Fruit fly (Drosophila melanogaster) whole organism, embryonic: ENCODE measurements around the gene NPF.

Experiments used
- Abd-B ChIP-seq: fragments of 200-800 bp; sonication (Bioruptor generic); optimal IDR thresholded peaks from 2 replicates; lab custom pipeline; 2018; ENCODE audit warnings: missing biosample characterization, mild to moderate bottlenecking, missing genetic modification characterization, moderate library complexity
- Atf-2 ChIP-seq: fragments of 200-800 bp; sonication (Bioruptor generic); optimal IDR thresholded peaks from 2 replicates; lab custom pipeline; 2016; ENCODE audit warnings: missing biosample characterization, missing genetic modification characterization
- Atf6 ChIP-seq: fragments of 200-800 bp; sonication (Bioruptor generic); IDR thresholded peaks from 2 replicates; pipeline ENCODE4 v1.3.6; 2022; ENCODE audit warnings: missing biosample characterization, missing genetic modification characterization
- Bteb2 ChIP-seq: fragments of 200-800 bp; sonication (Bioruptor generic); optimal IDR thresholded peaks from 2 replicates; lab custom pipeline; 2016; ENCODE audit warnings: missing biosample characterization, missing genetic modification characterization
- CG12219 ChIP-seq: fragments of 200-800 bp; sonication (Bioruptor generic); optimal IDR thresholded peaks from 3 replicates; lab custom pipeline; 2018; ENCODE audit warnings: missing biosample characterization, mild to moderate bottlenecking, missing genetic modification characterization
- CG12769 ChIP-seq: fragments of 200-800 bp; sonication (Bioruptor generic); optimal IDR thresholded peaks from 2 replicates; lab custom pipeline; 2019; ENCODE audit warnings: missing biosample characterization, mild to moderate bottlenecking, missing genetic modification characterization, moderate library complexity
- CG15011 ChIP-seq: fragments of 200-800 bp; sonication (Bioruptor generic); optimal IDR thresholded peaks from 3 replicates; lab custom pipeline; 2018; ENCODE audit warnings: missing biosample characterization, mild to moderate bottlenecking, missing genetic modification characterization
- CG16779 ChIP-seq: fragments of 200-800 bp; sonication (Bioruptor generic); IDR thresholded peaks from 2 replicates; pipeline ENCODE4 v1.3.6; 2022; ENCODE audit warnings: missing biosample characterization, missing genetic modification characterization
- CG17912 ChIP-seq: fragments of 200-800 bp; sonication (Bioruptor generic); optimal IDR thresholded peaks from 2 replicates; lab custom pipeline; 2018; ENCODE audit warnings: missing biosample characterization, mild to moderate bottlenecking, missing genetic modification characterization
- CG1792 ChIP-seq: fragments of 200-800 bp; sonication (Bioruptor generic); optimal IDR thresholded peaks from 2 replicates; lab custom pipeline; 2016; ENCODE audit warnings: missing biosample characterization, missing genetic modification characterization
- CG3726 ChIP-seq: fragments of 200-800 bp; sonication (Bioruptor generic); IDR thresholded peaks from 3 replicates; pipeline ENCODE4, ENCODE4 v1.3.6; 2022; ENCODE audit warnings: missing biosample characterization, missing genetic modification characterization
- CG4424 ChIP-seq: fragments of 200-800 bp; sonication (Bioruptor generic); optimal IDR thresholded peaks from 3 replicates; lab custom pipeline; 2016; ENCODE audit warnings: missing biosample characterization, missing genetic modification characterization
- CG4617 ChIP-seq: fragments of 200-800 bp; sonication (Bioruptor generic); optimal IDR thresholded peaks from 3 replicates; lab custom pipeline; 2016; ENCODE audit warnings: missing biosample characterization, missing genetic modification characterization, borderline replicate concordance
- CG4707 ChIP-seq: fragments of 200-800 bp; sonication (Bioruptor generic); optimal IDR thresholded peaks from 2 replicates; lab custom pipeline; 2018; ENCODE audit warnings: missing biosample characterization, mild to moderate bottlenecking, missing genetic modification characterization, moderate library complexity
- CG6654 ChIP-seq: fragments of 200-800 bp; sonication (Bioruptor generic); optimal IDR thresholded peaks from 2 replicates; lab custom pipeline; 2017; ENCODE audit warnings: missing biosample characterization, mild to moderate bottlenecking, missing genetic modification characterization
- CG6683 ChIP-seq: fragments of 200-800 bp; sonication (Bioruptor generic); optimal IDR thresholded peaks from 2 replicates; lab custom pipeline; 2017; ENCODE audit warnings: missing biosample characterization, mild to moderate bottlenecking, missing genetic modification characterization, missing genetic modification reagents
- CG8944 ChIP-seq: fragments of 200-800 bp; sonication (Bioruptor generic); optimal IDR thresholded peaks from 3 replicates; lab custom pipeline; 2016; ENCODE audit warnings: missing biosample characterization, missing genetic modification characterization
- Camta ChIP-seq: fragments of 200-800 bp; sonication (Bioruptor generic); optimal IDR thresholded peaks from 2 replicates; lab custom pipeline; 2016; ENCODE audit warnings: missing biosample characterization, missing genetic modification characterization
- Dad ChIP-seq: fragments of 200-800 bp; sonication (Bioruptor generic); optimal IDR thresholded peaks from 3 replicates; lab custom pipeline; 2016; ENCODE audit warnings: missing biosample characterization, missing genetic modification characterization
- Doc2 ChIP-seq: fragments of 200-800 bp; sonication (Bioruptor generic); IDR thresholded peaks from 2 replicates; pipeline ENCODE4 v1.3.6; 2022; ENCODE audit warnings: missing biosample characterization, missing genetic modification characterization
- Drgx ChIP-seq: fragments of 200-800 bp; sonication (Bioruptor generic); IDR thresholded peaks from 2 replicates; pipeline ENCODE4 v1.3.6; 2022; ENCODE audit warnings: missing biosample characterization, missing genetic modification characterization
- Gug ChIP-seq: fragments of 200-800 bp; sonication (Bioruptor generic); IDR thresholded peaks from 4 replicates; pipeline ENCODE4 v1.3.6; 2022; ENCODE audit warnings: missing biosample characterization, missing genetic modification characterization
- MBD-R2 ChIP-seq: fragments of 200-800 bp; sonication (Bioruptor generic); IDR thresholded peaks from 2 replicates; pipeline ENCODE4 v1.3.6; 2022; ENCODE audit warnings: missing biosample characterization, missing genetic modification characterization
- Max ChIP-seq: fragments of 200-800 bp; sonication (Bioruptor generic); optimal IDR thresholded peaks from 2 replicates; lab custom pipeline; 2016; ENCODE audit warnings: missing biosample characterization, mild to moderate bottlenecking, missing genetic modification characterization
- Oli ChIP-seq: fragments of 200-800 bp; sonication (Bioruptor generic); optimal IDR thresholded peaks from 2 replicates; lab custom pipeline; 2018; ENCODE audit warnings: missing biosample characterization, mild to moderate bottlenecking, missing genetic modification characterization, moderate library complexity
- Optix ChIP-seq: fragments of 200-800 bp; sonication (Bioruptor generic); IDR thresholded peaks from 3 replicates; pipeline ENCODE4 v1.3.6; 2022; ENCODE audit warnings: missing biosample characterization, missing genetic modification characterization
- Tbp ChIP-seq: fragments of >200 bp; optimal IDR thresholded peaks from 2 replicates; lab custom pipeline; 2018; ENCODE audit warnings: missing biosample characterization, missing genetic modification characterization
- ase ChIP-seq: fragments of 200-800 bp; sonication (Bioruptor generic); IDR thresholded peaks from 3 replicates; pipeline ENCODE4 v1.3.6; 2022; ENCODE audit warnings: missing biosample characterization, missing genetic modification characterization
- ash1 ChIP-seq: fragments of 200-800 bp; sonication (Bioruptor generic); optimal IDR thresholded peaks from 2 replicates; lab custom pipeline; 2018; ENCODE audit warnings: missing biosample characterization, mild to moderate bottlenecking, missing genetic modification characterization
- dati ChIP-seq: fragments of 200-800 bp; sonication (Bioruptor generic); IDR thresholded peaks from 2 replicates; pipeline ENCODE4 v1.3.6; 2022; ENCODE audit warnings: missing biosample characterization, missing genetic modification characterization
- dmrt99B ChIP-seq: fragments of 200-800 bp; sonication (Bioruptor generic); optimal IDR thresholded peaks from 2 replicates; lab custom pipeline; 2018; ENCODE audit warnings: missing biosample characterization, mild to moderate bottlenecking, missing genetic modification characterization, moderate library complexity
- en ChIP-seq: fragments of 200-800 bp; sonication (Bioruptor generic); optimal IDR thresholded peaks from 2 replicates; lab custom pipeline; 2016; ENCODE audit warnings: missing biosample characterization, missing genetic modification characterization
- gcm2 ChIP-seq: fragments of 200-800 bp; sonication (Bioruptor generic); optimal IDR thresholded peaks from 2 replicates; lab custom pipeline; 2016; ENCODE audit warnings: missing biosample characterization, missing genetic modification characterization
- grau ChIP-seq: fragments of 200-800 bp; optimal IDR thresholded peaks from 3 replicates; lab custom pipeline; 2019; ENCODE audit warnings: missing biosample characterization, mild to moderate bottlenecking, missing genetic modification characterization, moderate library complexity
- ham ChIP-seq: fragments of 200-800 bp; sonication (Bioruptor generic); IDR thresholded peaks from 2 replicates; pipeline ENCODE4 v1.3.6; 2022; ENCODE audit warnings: missing biosample characterization, missing genetic modification characterization
- jigr1 ChIP-seq: fragments of 200-800 bp; sonication (Bioruptor generic); IDR thresholded peaks from 3 replicates; pipeline ENCODE4 v1.3.6; 2022; ENCODE audit warnings: missing biosample characterization, missing genetic modification characterization
- kah ChIP-seq: fragments of 200-800 bp; sonication (Bioruptor generic); optimal IDR thresholded peaks from 2 replicates; lab custom pipeline; 2018; ENCODE audit warnings: missing biosample characterization, mild to moderate bottlenecking, missing genetic modification characterization
- knrl ChIP-seq: fragments of 200-800 bp; sonication (Bioruptor generic); IDR thresholded peaks from 3 replicates; pipeline ENCODE4 v1.3.6; 2022; ENCODE audit warnings: missing biosample characterization, missing genetic modification characterization; ENCODE audit not compliant: partially characterized antibody
- lbe ChIP-seq: fragments of 200-800 bp; sonication (Bioruptor generic); optimal IDR thresholded peaks from 2 replicates; lab custom pipeline; 2016; ENCODE audit warnings: missing biosample characterization, mild to moderate bottlenecking, missing genetic modification characterization
- lilli ChIP-seq: fragments of 200-800 bp; sonication (Bioruptor generic); optimal IDR thresholded peaks from 3 replicates; lab custom pipeline; 2016; ENCODE audit warnings: missing biosample characterization, missing genetic modification characterization
- luna ChIP-seq: fragments of 200-800 bp; sonication (Bioruptor generic); optimal IDR thresholded peaks from 2 replicates; lab custom pipeline; 2016; ENCODE audit warnings: missing biosample characterization, missing genetic modification characterization
- peb ChIP-seq: fragments of 200-800 bp; sonication (Bioruptor generic); IDR thresholded peaks from 2 replicates; pipeline ENCODE4 v1.3.6; 2022; ENCODE audit warnings: missing biosample characterization, missing genetic modification characterization
- pfk ChIP-seq: fragments of 200-800 bp; sonication (Bioruptor generic); optimal IDR thresholded peaks from 2 replicates; lab custom pipeline; 2018; ENCODE audit warnings: missing biosample characterization, mild to moderate bottlenecking, missing genetic modification characterization, moderate library complexity
- pnt ChIP-seq: fragments of 200-800 bp; sonication (Bioruptor generic); optimal IDR thresholded peaks from 3 replicates; lab custom pipeline; 2016; ENCODE audit warnings: missing biosample characterization, missing genetic modification characterization
- schlank ChIP-seq: fragments of 200-800 bp; sonication (Bioruptor generic); optimal IDR thresholded peaks from 2 replicates; lab custom pipeline; 2018; ENCODE audit warnings: missing biosample characterization, mild to moderate bottlenecking, missing genetic modification characterization
- sd ChIP-seq: fragments of 200-800 bp; sonication (Bioruptor generic); optimal IDR thresholded peaks from 3 replicates; lab custom pipeline; 2018; ENCODE audit warnings: missing biosample characterization, mild to moderate bottlenecking, missing genetic modification characterization, moderate library complexity
- toy ChIP-seq: fragments of 200-800 bp; sonication (Bioruptor generic); IDR thresholded peaks from 2 replicates; pipeline ENCODE4 v1.3.6; 2022; ENCODE audit warnings: missing biosample characterization, missing genetic modification characterization
- vfl ChIP-seq: fragments of 200-800 bp; sonication (Bioruptor generic); optimal IDR thresholded peaks from 2 replicates; lab custom pipeline; 2016; ENCODE audit warnings: missing biosample characterization, missing genetic modification characterization
- yki ChIP-seq: fragments of >200 bp; optimal IDR thresholded peaks from 3 replicates; lab custom pipeline; 2018
- zf30C ChIP-seq: fragments of 200-800 bp; sonication (Bioruptor generic); optimal IDR thresholded peaks from 3 replicates; lab custom pipeline; 2018; ENCODE audit warnings: missing biosample characterization, mild to moderate bottlenecking, missing genetic modification characterization

The NPF gene

dm6 chr3R:16655494-16656493 is 46.8 kb downstream of the NPF start, which contains the start of gene modSP (continued):
- TF ChIP-seq Abd-B (GFP tag; lab: Kevin White, UChicago) (peak; percentile 7), dmrt99B (tag; lab: Kevin White, UChicago) (no peak), CG1792 (no peak), vfl (GFP tag; lab: Kevin White, UChicago) (no peak), knrl (GFP tag; lab: Robert Waterston, UW) (peak; percentile 37), luna (GFP tag; lab: Kevin White, UChicago) (no peak), toy (no peak), CG16779 (GFP tag; lab: Robert Waterston, UW) (no peak), pfk (GFP tag; lab: Kevin White, UChicago) (no peak), CG6683 (GFP tag; lab: Kevin White, UChicago) (no peak), CG4424 (GFP tag; lab: Kevin White, UChicago) (no peak), Drgx (no peak; the same call in 1 of the 2 replicates), Optix (GFP tag; lab: Robert Waterston, UW) (peak; percentile 28; the same call in 1 of the 3 replicates), yki (lab: Kevin White, UChicago) (no peak), en (GFP tag; lab: Kevin White, UChicago) (no peak), dati (GFP tag; lab: Robert Waterston, UW) (0 out of 2 replicates have a peak, but pooled peaks have one; percentile 12), Tbp (GFP tag; lab: Kevin White, UChicago) (no peak), lbe (GFP tag; lab: Kevin White, UChicago) (no peak), pnt (GFP tag; lab: Kevin White, UChicago) (no peak), Atf6 (peak; percentile 15), CG12219 (GFP tag; lab: Kevin White, UChicago) (no peak), lilli (GFP tag; lab: Kevin White, UChicago) (peak; percentile 47), CG6654 (GFP tag; lab: Kevin White, UChicago) (no peak), peb (GFP tag; lab: Robert Waterston, UW) (no peak), Dad (GFP tag; lab: Kevin White, UChicago) (no peak), CG17912 (GFP tag; lab: Kevin White, UChicago) (no peak), sd (tag; lab: Kevin White, UChicago) (peak; percentile 62), ase (0 out of 3 replicates have a peak, but pooled peaks have one; percentile 39), MBD-R2 (GFP tag; lab: Robert Waterston, UW) (0 out of 2 replicates have a peak, but pooled peaks have one; percentile 23), ham (GFP tag; lab: Robert Waterston, UW) (no peak), grau (tag; lab: Kevin White, UChicago) (peak; percentile 20), Atf-2 (no peak), zf30C (GFP tag; lab: Kevin White, UChicago) (peak; percentile 86), CG12769 (tag; lab: Kevin White, UChicago) (peak; percentile 60), Gug (GFP tag; lab: Robert Waterston, UW) (peak; percentile 37; the same call in 1 of the 4 replicates), CG4617 (GFP tag; lab: Kevin White, UChicago) (peak; percentile 17), Doc2 (GFP tag; lab: Robert Waterston, UW) (no peak), ash1 (no peak), CG8944 (GFP tag; lab: Kevin White, UChicago) (no peak), kah (GFP tag; lab: Kevin White, UChicago) (no peak), CG3726 (GFP tag; lab: Robert Waterston, UW) (no peak), schlank (tag; lab: Kevin White, UChicago) (no peak), jigr1 (GFP tag; lab: Robert Waterston, UW) (no peak), Camta (GFP tag; lab: Kevin White, UChicago) (no peak), Max (GFP tag; lab: Kevin White, UChicago) (no peak), gcm2 (GFP tag; lab: Kevin White, UChicago) (no peak), Bteb2 (peak; percentile 9), CG15011 (GFP tag; lab: Kevin White, UChicago) (no peak), Oli (tag; lab: Kevin White, UChicago) (peak; percentile 14), CG4707 (GFP tag; lab: Kevin White, UChicago) (no peak)
